Fruit fly (Drosophila melanogaster): ENCODE results near the gene mthl10.
A peak's percentile ranks its signal among the peaks of the same experiment; 100 is the strongest.

mthl10 gene

dm6 chr3L:349751-350150 lies 7.0 kb upstream of the mthl10 start (continued):
- TF ChIP-seq Met (GFP tag; optimal IDR thresholded peaks at IDR 0.05) (no peak), fkh (GFP tag; optimal IDR thresholded peaks at IDR 0.05) (no peak), CG9139 (GFP tag; optimal IDR thresholded peaks at IDR 0.05) (no peak), CG6276 (GFP tag; optimal IDR thresholded peaks at IDR 0.05) (no peak), CG6854 (GFP tag; optimal IDR thresholded peaks at IDR 0.05) (no peak), Eip78C (GFP tag) (peak; percentile 52), dsx (GFP tag; optimal IDR thresholded peaks at IDR 0.05; ENCODE audit: poor library complexity, severe bottlenecking) (no peak), net (GFP tag; optimal IDR thresholded peaks at IDR 0.05) (no peak), Sox14 (GFP tag; optimal IDR thresholded peaks at IDR 0.05) (no peak), CG15336 (GFP tag; IDR thresholded peaks at IDR 0.05) (0 out of 2 replicates have a peak, but pooled peaks have one; percentile 14), CG4318 (GFP tag; optimal IDR thresholded peaks at IDR 0.05) (no peak)

- TF ChIP-seq CG6808 (GFP tag; optimal IDR thresholded peaks at IDR 0.05) (no peak), svp (GFP tag) (peak; percentile 57)
Measured at dm6 chr3L:348406-348743, 5.7 kb upstream of the mthl10 start.

dm6 chr3L:347641-348405 lies 5.1 kb upstream of the mthl10 start:
- TF ChIP-seq fkh (GFP tag; optimal IDR thresholded peaks at IDR 0.05) (no peak), spab (GFP tag; optimal IDR thresholded peaks at IDR 0.05) (peak; percentile 75), CG1621 (tag; optimal IDR thresholded peaks at IDR 0.05) (peak; percentile 79), CG3919 (GFP tag; optimal IDR thresholded peaks at IDR 0.05) (peak; percentile 92), pdm3 (GFP tag; optimal IDR thresholded peaks at IDR 0.05) (peak; percentile 91), CG31627 (GFP tag; optimal IDR thresholded peaks at IDR 0.05) (peak; percentile 88), CG16779 (tag; optimal IDR thresholded peaks at IDR 0.05) (peak; percentile 81), CG15336 (GFP tag; IDR thresholded peaks at IDR 0.05) (peak; percentile 91), Eip78C (GFP tag) (peak; percentile 96), Met (GFP tag; optimal IDR thresholded peaks at IDR 0.05) (peak; percentile 83), net (GFP tag; optimal IDR thresholded peaks at IDR 0.05) (peak; percentile 90), fd59A (GFP tag; optimal IDR thresholded peaks at IDR 0.05) (peak; percentile 75), OdsH (GFP tag; optimal IDR thresholded peaks at IDR 0.05) (peak; percentile 90), Hr4 (GFP tag; optimal IDR thresholded peaks at IDR 0.05) (peak; percentile 95), Hr38 (GFP tag; optimal IDR thresholded peaks at IDR 0.05) (peak; percentile 74), CG8632 (GFP tag; optimal IDR thresholded peaks at IDR 0.05) (peak; percentile 66), Ets96B (tag; optimal IDR thresholded peaks at IDR 0.05) (peak; percentile 81), Eip93F (GFP tag; optimal IDR thresholded peaks at IDR 0.05) (peak; percentile 26), CG8119 (GFP tag; IDR thresholded peaks at IDR 0.05) (peak; percentile 90), Blimp-1 (GFP tag; optimal IDR thresholded peaks at IDR 0.05) (peak; percentile 26), eg (GFP tag; IDR thresholded peaks at IDR 0.05) (peak; percentile 90), fd85E (GFP tag; optimal IDR thresholded peaks at IDR 0.05) (no peak), CG6792 (GFP tag; optimal IDR thresholded peaks at IDR 0.05) (peak; percentile 86), CG10631 (GFP tag; optimal IDR thresholded peaks at IDR 0.05) (peak; percentile 91), Ets21C (GFP tag; optimal IDR thresholded peaks at IDR 0.05) (peak; percentile 72), CG11762 (GFP tag; optimal IDR thresholded peaks at IDR 0.05; ENCODE audit: insufficient read depth) (peak; percentile 84), CG11294 (GFP tag; IDR thresholded peaks at IDR 0.05) (peak; percentile 79), CG3032 (tag; optimal IDR thresholded peaks at IDR 0.05) (peak; percentile 58), CG34406 (GFP tag; optimal IDR thresholded peaks at IDR 0.05) (peak; percentile 77), Sox14 (GFP tag; optimal IDR thresholded peaks at IDR 0.05) (peak; percentile 91), topi (GFP tag; optimal IDR thresholded peaks at IDR 0.05) (peak; percentile 81), CG32006 (GFP tag; optimal IDR thresholded peaks at IDR 0.05) (peak; percentile 95), dsx (GFP tag; optimal IDR thresholded peaks at IDR 0.05; ENCODE audit: poor library complexity, severe bottlenecking) (peak; percentile 78), achi (GFP tag; optimal IDR thresholded peaks at IDR 0.05) (peak; percentile 87), cyc (GFP tag; optimal IDR thresholded peaks at IDR 0.05) (peak; percentile 89), svp (GFP tag) (peak; percentile 91), Sox102F (GFP tag; optimal IDR thresholded peaks at IDR 0.05) (peak; percentile 82), CG9139 (GFP tag; optimal IDR thresholded peaks at IDR 0.05) (peak; percentile 52), CG8319 (GFP tag; optimal IDR thresholded peaks at IDR 0.05) (peak; percentile 82), Sox15 (GFP tag; optimal IDR thresholded peaks at IDR 0.05) (peak; percentile 75), CG6808 (GFP tag; optimal IDR thresholded peaks at IDR 0.05) (peak; percentile 79), Eip75B (GFP tag; optimal IDR thresholded peaks at IDR 0.05) (peak; percentile 88)
